Worm (Caenorhabditis elegans): ENCODE results near the gene gba-4.
"Not testable (repeated sequence)": the region's sequence is repeated elsewhere in the genome, so short reads cannot be mapped to it uniquely, and the experiment has no call there.

The gba-4 gene

ce11 chrIV:5313011-5313410 lies 37.7 kb downstream of the gba-4 start, which contains the start of the genes msp-59 and ZK354.2:
TSS of gene msp-59 (minus strand) at chrIV:5313111.
TSS of gene ZK354.2 (plus strand) at chrIV:5313405.
- not testable (repeated sequence) for TF ChIP-seq egl-5, nhr-76, ceh-28 (tag; optimal IDR thresholded peaks at IDR 0.05)

- TF ChIP-seq lsy-12 (tag; optimal IDR thresholded peaks at IDR 0.05) = no peak
These were observed 41.0 kb downstream of the gba-4 start, which contains the start of gene ZK354.3 for ce11 chrIV:5309742-5310141. TSS of gene ZK354.3 (plus strand) at chrIV:5310042.

ce11 chrIV:5308046-5308643 lies 42.6 kb downstream of the gba-4 start, which contains the start of the genes ZK354.9 and msp-58:
TSS of gene ZK354.9 (minus strand) at chrIV:5308146.
TSS of gene msp-58 (plus strand) at chrIV:5308593.
- TF ChIP-seq pqm-1, lin-15B, elt-2 (tag; optimal IDR thresholded peaks at IDR 0.05): not testable (repeated sequence)

ce11 chrIV:5306040-5306439 lies 44.7 kb downstream of the gba-4 start, which contains the start of gene ZK354.8:
TSS of gene ZK354.8 (minus strand) at chrIV:5306140.
- TF ChIP-seq fkh-10 (GFP tag; optimal IDR thresholded peaks at IDR 0.05) = no peak

ce11 chrIV:5303030-5303429 lies 47.7 kb downstream of the gba-4 start, which contains the start of gene ZK354.7:
TSS of gene ZK354.7 (minus strand) at chrIV:5303130.
- TF ChIP-seq pha-4 (tag; optimal IDR thresholded peaks at IDR 0.05) (no peak), aly-2 (tag; optimal IDR thresholded peaks at IDR 0.05) (no peak), lin-39 (tag; optimal IDR thresholded peaks at IDR 0.05) (no peak)

ce11 chrIV:5297436-5298012 lies 53.2 kb downstream of the gba-4 start, which contains the start of the genes ZK354.6 and msp-113:
TSS of gene ZK354.6 (minus strand) at chrIV:5297536.
TSS of gene msp-113 (plus strand) at chrIV:5297962.
- no peak for TF ChIP-seq fkh-10 (GFP tag; optimal IDR thresholded peaks at IDR 0.05)
- no peak for TF ChIP-seq ZK546.5 (tag; optimal IDR thresholded peaks at IDR 0.05)
- TF ChIP-seq lsy-12 (tag; optimal IDR thresholded peaks at IDR 0.05) = no peak
- no peak for TF ChIP-seq ztf-4 (tag; optimal IDR thresholded peaks at IDR 0.05)
- no peak for TF ChIP-seq nfya-1 (tag; optimal IDR thresholded peaks at IDR 0.05; ENCODE audit: insufficient read depth)
- no peak for TF ChIP-seq jun-1 (tag; optimal IDR thresholded peaks at IDR 0.05)
- TF ChIP-seq eor-1 (tag; optimal IDR thresholded peaks at IDR 0.05) = no peak
- no peak for TF ChIP-seq ceh-82 (tag; optimal IDR thresholded peaks at IDR 0.05)
- TF ChIP-seq ceh-9 (tag; optimal IDR thresholded peaks at IDR 0.05) = no peak
- no peak for TF ChIP-seq egl-27 (tag; optimal IDR thresholded peaks at IDR 0.05)
- TF ChIP-seq skn-1 (tag; optimal IDR thresholded peaks at IDR 0.05) = no peak
- no peak for TF ChIP-seq ceh-28 (tag; optimal IDR thresholded peaks at IDR 0.05)
- no peak for TF ChIP-seq ceh-16 (tag; optimal IDR thresholded peaks at IDR 0.05)

ce11 chrIV:5295240-5295639 lies 55.5 kb downstream of the gba-4 start, which contains the start of gene msp-51:
TSS of gene msp-51 (minus strand) at chrIV:5295340.
- TF ChIP-seq zag-1 (tag; optimal IDR thresholded peaks at IDR 0.05); elt-3 (tag; optimal IDR thresholded peaks at IDR 0.05); unc-62 (GFP tag; optimal IDR thresholded peaks at IDR 0.05): not testable (repeated sequence)

All from whole organism, L3 larva.